Fruit fly (Drosophila melanogaster): ENCODE measurements around the gene CG9119.

Gene CG9119

DNA sequence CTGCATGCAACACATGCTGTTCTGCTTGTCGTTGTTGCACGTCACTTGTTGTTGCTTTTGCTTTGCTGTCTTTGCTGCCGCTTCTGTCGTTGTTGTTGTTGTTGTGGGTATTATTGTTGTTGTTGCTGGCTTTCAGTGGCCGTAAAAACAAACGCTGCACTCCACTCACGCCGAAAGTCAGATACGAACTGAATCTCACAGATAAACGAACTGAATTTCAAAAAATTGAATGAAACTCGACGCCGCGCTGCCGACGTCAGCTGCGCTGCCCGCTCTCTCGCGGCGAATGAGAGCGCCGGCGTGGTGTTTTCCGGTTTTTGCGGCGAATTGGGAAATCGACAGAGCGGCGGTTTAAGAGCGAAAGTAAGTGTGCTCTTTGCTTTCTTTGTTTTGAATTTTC, 27.5 kb downstream of the CG9119 start, which contains the start of gene bab2:
Gene bab2 (minus strand): TSS at position 192 of the 400 bp plus-strand sequence.
- TF ChIP-seq CG8478 (optimal IDR thresholded peaks at IDR 0.05), result no peak
- no peak for TF ChIP-seq CTCF (optimal IDR thresholded peaks at IDR 0.05)

- TF ChIP-seq CG8478 (optimal IDR thresholded peaks at IDR 0.05) (no peak), CTCF (optimal IDR thresholded peaks at IDR 0.05) (no peak)
Observed at dm6 chr3L:1176515-1176914, 28.1 kb downstream of the CG9119 start.

dm6 chr3L:1172858-1173257, 31.7 kb downstream of the CG9119 start:
- no peak for TF ChIP-seq CTCF (optimal IDR thresholded peaks at IDR 0.05)
- TF ChIP-seq CG8478 (optimal IDR thresholded peaks at IDR 0.05), result no peak

- TF ChIP-seq CTCF (optimal IDR thresholded peaks at IDR 0.05), result no peak
- TF ChIP-seq CG8478 (optimal IDR thresholded peaks at IDR 0.05), result no peak
Observed at dm6 chr3L:1170611-1171010, 34.0 kb downstream of the CG9119 start.

- TF ChIP-seq CG8478 (optimal IDR thresholded peaks at IDR 0.05) (no peak), CTCF (optimal IDR thresholded peaks at IDR 0.05) (no peak)
Observed at dm6 chr3L:1169617-1170016, 35.0 kb downstream of the CG9119 start.

DNA sequence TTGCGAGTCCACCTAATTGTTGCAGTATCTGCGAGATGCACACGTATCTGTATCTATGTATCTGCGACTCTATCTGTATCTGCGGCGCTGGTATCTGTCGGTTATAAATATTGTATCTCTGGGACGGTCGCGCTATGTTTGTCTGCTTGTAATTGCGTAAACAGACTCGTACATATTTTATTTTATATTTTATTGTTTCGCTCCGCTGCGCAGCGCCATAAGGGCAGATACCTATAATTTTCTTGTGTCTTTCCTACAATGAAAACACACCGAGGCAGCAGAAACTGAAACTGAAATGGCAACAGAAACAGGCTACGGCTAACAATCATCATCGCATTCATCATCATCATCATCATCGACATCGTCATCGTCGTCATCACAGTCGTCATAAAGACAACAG, 36.1 kb downstream of the CG9119 start:
- TF ChIP-seq CG8478 (optimal IDR thresholded peaks at IDR 0.05), result no peak
- no peak for TF ChIP-seq CTCF (optimal IDR thresholded peaks at IDR 0.05)

DNA sequence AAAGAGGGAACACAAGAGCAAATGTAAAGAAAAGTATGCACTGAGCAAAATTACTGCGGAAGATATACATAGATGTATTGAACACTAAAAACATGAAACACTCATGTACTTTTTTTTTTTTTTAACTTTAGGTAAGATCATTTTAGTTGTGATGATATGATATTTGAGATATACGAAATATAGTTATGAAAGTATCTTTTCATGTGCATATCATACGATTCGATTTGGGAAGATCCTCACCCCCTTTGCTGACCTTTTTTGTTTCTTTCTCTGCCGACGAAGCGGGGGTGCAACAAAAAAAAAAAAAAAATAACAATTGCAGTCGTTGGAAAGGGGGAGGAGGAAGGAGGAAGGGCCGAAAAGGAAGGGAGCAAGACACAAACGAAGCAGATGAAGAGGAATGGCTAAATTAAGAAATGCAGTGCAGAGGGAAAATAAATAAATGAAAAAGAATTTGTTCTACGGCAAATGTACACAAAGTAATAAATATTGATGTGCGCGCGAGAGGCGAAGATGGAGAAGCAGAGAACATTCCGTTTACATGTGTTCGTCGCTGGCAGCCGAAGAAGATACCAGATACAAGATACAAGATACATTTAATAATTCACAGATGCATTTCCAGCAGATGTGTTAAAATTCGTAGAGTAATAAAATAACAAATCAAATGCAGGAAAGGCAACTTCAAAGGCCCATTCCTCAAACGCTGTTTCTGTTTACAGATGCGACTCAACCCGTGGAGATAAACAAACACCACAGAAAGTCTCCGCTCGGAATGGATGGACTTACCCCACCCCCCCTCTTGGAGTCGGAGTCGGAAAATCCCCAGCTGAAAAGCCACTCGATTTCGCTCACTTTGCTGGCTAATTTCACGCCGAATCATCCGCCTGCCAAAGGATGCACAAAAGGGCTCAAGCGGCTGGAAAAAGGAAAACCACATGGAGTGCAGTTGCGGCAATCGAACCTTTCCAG, 37.4 kb downstream of the CG9119 start:
- TF ChIP-seq CTCF (optimal IDR thresholded peaks at IDR 0.05), result no peak
- no peak for TF ChIP-seq CG8478 (optimal IDR thresholded peaks at IDR 0.05)

dm6 chr3L:1166266-1166665, 38.3 kb downstream of the CG9119 start:
- TF ChIP-seq CG8478 (optimal IDR thresholded peaks at IDR 0.05), result no peak
- no peak for TF ChIP-seq CTCF (optimal IDR thresholded peaks at IDR 0.05)

DNA sequence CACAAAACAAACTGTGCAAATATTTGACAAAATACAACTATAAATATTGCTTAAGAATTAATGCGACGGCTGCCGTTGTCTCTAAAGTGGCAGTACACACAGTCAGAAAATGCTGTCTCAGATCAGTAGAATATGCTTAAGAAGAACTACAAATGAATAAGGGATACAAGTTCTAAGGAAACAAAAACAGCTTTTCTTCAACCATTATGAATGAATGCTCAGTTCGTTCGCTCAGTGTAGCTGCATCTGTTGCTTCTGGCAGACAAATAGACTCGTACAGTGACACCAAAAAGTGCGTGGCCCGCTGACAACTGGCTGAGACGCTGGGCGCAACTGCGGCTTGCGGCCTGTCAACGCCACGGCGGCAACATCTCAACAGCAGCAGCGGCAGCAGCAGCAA, 38.8 kb downstream of the CG9119 start:
- TF ChIP-seq CTCF (optimal IDR thresholded peaks at IDR 0.05) (no peak), CG8478 (optimal IDR thresholded peaks at IDR 0.05) (no peak)
